Worm (Caenorhabditis elegans): ENCODE data around the gene F41G3.18.

F41G3.18 gene

ce11 chrII:6744648-6745047, 23.5 kb upstream of the F41G3.18 start, which contains the start of gene ins-15:
Gene ins-15 (minus strand): TSS chrII:6744748.
- TF ChIP-seq die-1 (tag; optimal IDR thresholded peaks at IDR 0.05) (no peak), ceh-79 (tag; optimal IDR thresholded peaks at IDR 0.05) (no peak), lsl-1 (GFP tag; optimal IDR thresholded peaks at IDR 0.05) (no peak), dox-1 (GFP tag; IDR thresholded peaks at IDR 0.05) (no peak)

ce11 chrII:6745783-6746182, 22.3 kb upstream of the F41G3.18 start, which contains the start of gene ins-14:
Gene ins-14 (minus strand): TSS chrII:6745814.
- no peak for TF ChIP-seq B0336.3 (GFP tag; IDR thresholded peaks at IDR 0.05)
- TF ChIP-seq F39B2.1 (GFP tag; IDR thresholded peaks at IDR 0.05): no peak
- TF ChIP-seq T26A5.8 (tag; optimal IDR thresholded peaks at IDR 0.05): no peak
- no peak for TF ChIP-seq F52B5.7 (tag; optimal IDR thresholded peaks at IDR 0.05)
- TF ChIP-seq attf-3 (GFP tag; conservative IDR thresholded peaks at IDR 0.05): no peak
- TF ChIP-seq fkh-3 (tag; optimal IDR thresholded peaks at IDR 0.05): no peak
- no peak for TF ChIP-seq dpff-1 (tag; optimal IDR thresholded peaks at IDR 0.05)
- no peak for TF ChIP-seq gei-17 (GFP tag; optimal IDR thresholded peaks at IDR 0.05)
- no peak for TF ChIP-seq ztf-18 (tag; optimal IDR thresholded peaks at IDR 0.05)
- no peak for TF ChIP-seq mxl-1 (tag; optimal IDR thresholded peaks at IDR 0.05)
- no peak for TF ChIP-seq cebp-2 (GFP tag; IDR thresholded peaks at IDR 0.05)
- no peak for TF ChIP-seq somi-1 (GFP tag; optimal IDR thresholded peaks at IDR 0.05)
- no peak for TF ChIP-seq Y53G8AR.9 (GFP tag; conservative IDR thresholded peaks at IDR 0.05)
- TF ChIP-seq zim-3 (tag; optimal IDR thresholded peaks at IDR 0.05): no peak
- TF ChIP-seq madf-6 (GFP tag; IDR thresholded peaks at IDR 0.05): no peak
- no peak for TF ChIP-seq T07F8.4 (tag; optimal IDR thresholded peaks at IDR 0.05)
- TF ChIP-seq efl-1 (GFP tag; optimal IDR thresholded peaks at IDR 0.05): no peak
- TF ChIP-seq dpl-1 (GFP tag; optimal IDR thresholded peaks at IDR 0.05): no peak
- TF ChIP-seq nhr-179 (tag; optimal IDR thresholded peaks at IDR 0.05): no peak

- no peak for TF ChIP-seq rec-8 (tag; optimal IDR thresholded peaks at IDR 0.05)
- TF ChIP-seq nfya-1 (tag; optimal IDR thresholded peaks at IDR 0.05; ENCODE audit: borderline replicate concordance, insufficient read depth): no peak
- TF ChIP-seq Y56A3A.18 (GFP tag; IDR thresholded peaks at IDR 0.05): no peak
- no peak for TF ChIP-seq snpc-1.1 (tag; optimal IDR thresholded peaks at IDR 0.05; ENCODE audit: insufficient read depth)
- TF ChIP-seq ztf-22 (GFP tag; optimal IDR thresholded peaks at IDR 0.05): no peak
- TF ChIP-seq aptf-2 (GFP tag; conservative IDR thresholded peaks at IDR 0.05): no peak
These were observed 21.7 kb upstream of the F41G3.18 start, which contains the start of gene F41G3.5 for ce11 chrII:6746404-6746803. Gene F41G3.5 (plus strand): TSS chrII:6746704.

ce11 chrII:6749422-6749821, 18.7 kb upstream of the F41G3.18 start, which contains the start of gene F41G3.10:
Gene F41G3.10 (minus strand): TSS chrII:6749522.
- TF ChIP-seq fkh-3 (tag; optimal IDR thresholded peaks at IDR 0.05): no peak
- TF ChIP-seq snpc-1.3 (tag; optimal IDR thresholded peaks at IDR 0.05; ENCODE audit: insufficient read depth): no peak
- no peak for TF ChIP-seq gei-17 (GFP tag; optimal IDR thresholded peaks at IDR 0.05)

ce11 chrII:6750929-6751328, 17.2 kb upstream of the F41G3.18 start, which contains the start of gene F41G3.20:
Gene F41G3.20 (minus strand): TSS chrII:6751029.
- TF ChIP-seq F57C9.4 (tag; optimal IDR thresholded peaks at IDR 0.05) (no peak), T26A5.8 (tag; optimal IDR thresholded peaks at IDR 0.05) (no peak), B0019.2 (GFP tag; conservative IDR thresholded peaks at IDR 0.05) (no peak), madf-6 (GFP tag; IDR thresholded peaks at IDR 0.05) (no peak), nfyb-1 (GFP tag; IDR thresholded peaks at IDR 0.05) (no peak), mel-28 (tag; optimal IDR thresholded peaks at IDR 0.05; ENCODE audit: borderline replicate concordance) (no peak), dox-1 (GFP tag; IDR thresholded peaks at IDR 0.05) (no peak), nhr-120 (GFP tag; IDR thresholded peaks at IDR 0.05) (no peak), nfya-1 (tag; optimal IDR thresholded peaks at IDR 0.05; ENCODE audit: borderline replicate concordance, insufficient read depth) (no peak), ztf-6 (GFP tag; IDR thresholded peaks at IDR 0.05) (no peak), B0035.1 (tag; optimal IDR thresholded peaks at IDR 0.05) (no peak), F23B12.7 (tag; optimal IDR thresholded peaks at IDR 0.05; ENCODE audit: insufficient read depth) (no peak), tbx-9 (tag; optimal IDR thresholded peaks at IDR 0.05; ENCODE audit: borderline replicate concordance) (no peak), F52B5.7 (tag; optimal IDR thresholded peaks at IDR 0.05) (no peak), ccch-3 (GFP tag; optimal IDR thresholded peaks at IDR 0.05) (no peak), Y79H2A.3 (GFP tag; conservative IDR thresholded peaks at IDR 0.05) (no peak), gei-17 (GFP tag; optimal IDR thresholded peaks at IDR 0.05) (no peak)

Data from whole organism, young adult.